Fruit fly (Drosophila melanogaster): ENCODE data around the gene eIF1A.
A peak's percentile ranks its signal among the peaks of the same experiment; 100 is the strongest.

The eIF1A gene

DNA sequence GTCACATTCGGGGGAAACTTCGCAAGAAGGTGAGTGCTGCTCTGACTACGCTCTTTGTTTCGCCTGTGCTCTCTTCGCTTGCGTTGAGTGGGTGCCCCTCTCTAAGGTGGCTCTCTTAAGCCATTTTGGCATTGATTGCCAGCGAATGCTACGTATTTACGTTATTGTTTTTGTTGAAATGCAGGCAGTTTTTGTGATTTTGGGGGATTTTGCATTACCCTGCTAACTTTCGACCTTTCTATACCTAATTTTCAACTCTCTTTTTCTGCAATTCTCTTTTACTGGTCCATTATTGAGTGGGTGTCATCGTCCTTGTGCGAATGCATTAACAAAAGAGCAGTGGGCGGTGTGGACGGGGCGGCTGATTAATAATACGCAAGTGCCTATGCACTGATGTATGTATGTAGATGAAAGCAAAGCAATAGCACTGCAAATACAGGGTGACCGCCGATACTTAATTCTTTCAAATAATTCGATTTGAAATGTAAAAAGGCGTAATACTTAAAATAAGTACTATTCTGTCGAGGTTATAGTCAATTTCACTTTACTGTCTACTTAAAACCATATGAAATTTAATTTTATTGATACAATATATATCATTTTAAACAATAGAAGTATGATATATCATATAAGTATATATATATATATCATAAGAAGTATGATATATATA, 783 bp downstream of the eIF1A start (continued):
- TF ChIP-seq klu (GFP tag; IDR thresholded peaks at IDR 0.05) = no peak
- peak; percentile 48; the same call in 1 of the 3 replicates for TF ChIP-seq zen2 (GFP tag; IDR thresholded peaks at IDR 0.05; ENCODE audit: partially characterized antibody)
- peak; percentile 34 for TF ChIP-seq kah (GFP tag; optimal IDR thresholded peaks at IDR 0.05)
- TF ChIP-seq ci (GFP tag; IDR thresholded peaks at IDR 0.05) = 0 out of 3 replicates have a peak, but pooled peaks have one; percentile 32
- peak; percentile 94 to 98 for TF ChIP-seq Trl (optimal IDR thresholded peaks at IDR 0.05)
- TF ChIP-seq Trl (GFP tag; optimal IDR thresholded peaks at IDR 0.05) = no peak
- peak; percentile 99 for TF ChIP-seq CG3163 (GFP tag; optimal IDR thresholded peaks at IDR 0.05)
- TF ChIP-seq CG10274 (GFP tag; optimal IDR thresholded peaks at IDR 0.05) = no peak
- TF ChIP-seq zfh1 (GFP tag; IDR thresholded peaks at IDR 0.05) = no peak
- TF ChIP-seq CG34376 (GFP tag; optimal IDR thresholded peaks at IDR 0.05) = peak; percentile 10
- no peak for TF ChIP-seq CG12769 (tag; optimal IDR thresholded peaks at IDR 0.05)
- no peak for TF ChIP-seq Eip74EF (GFP tag; optimal IDR thresholded peaks at IDR 0.05)
- peak; percentile 81 for TF ChIP-seq CG9437 (GFP tag; optimal IDR thresholded peaks at IDR 0.05)
- no peak for TF ChIP-seq CG7271 (tag; optimal IDR thresholded peaks at IDR 0.05)
- TF ChIP-seq CG12299 (tag; optimal IDR thresholded peaks at IDR 0.05) = no peak
- no peak for TF ChIP-seq CG14965 (GFP tag; optimal IDR thresholded peaks at IDR 0.05; ENCODE audit: borderline replicate concordance)
- TF ChIP-seq gcm2 (GFP tag; optimal IDR thresholded peaks at IDR 0.05) = no peak
- TF ChIP-seq nom (GFP tag; optimal IDR thresholded peaks at IDR 0.05) = peak; percentile 55
- no peak for TF ChIP-seq Ets97D (GFP tag; optimal IDR thresholded peaks at IDR 0.05)
- TF ChIP-seq corto (GFP tag; optimal IDR thresholded peaks at IDR 0.05) = peak; percentile 1
- TF ChIP-seq sr (GFP tag; IDR thresholded peaks at IDR 0.05) = peak; percentile 63; the same call in 2 of the 3 replicates
- no peak for TF ChIP-seq Oli (tag; optimal IDR thresholded peaks at IDR 0.05)
- TF ChIP-seq insv (GFP tag; optimal IDR thresholded peaks at IDR 0.05) = no peak
- no peak for TF ChIP-seq nmo (GFP tag; optimal IDR thresholded peaks at IDR 0.05)
- no peak for TF ChIP-seq Jarid2 (GFP tag; optimal IDR thresholded peaks at IDR 0.05)
- peak in 1 of 2 experiments; percentile 0 for TF ChIP-seq Hr51 (GFP tag; optimal IDR thresholded peaks at IDR 0.05)
- no peak; the same call in 2 of the 3 replicates for TF ChIP-seq CG34224 (GFP tag; IDR thresholded peaks at IDR 0.05; ENCODE audit: partially characterized antibody)
- TF ChIP-seq Mes4 (GFP tag; optimal IDR thresholded peaks at IDR 0.05) = no peak
- TF ChIP-seq mld (GFP tag; IDR thresholded peaks at IDR 0.05; ENCODE audit: partially characterized antibody) = no peak
- TF ChIP-seq CG17912 (GFP tag; optimal IDR thresholded peaks at IDR 0.05) = no peak
- TF ChIP-seq Dip3 (GFP tag; optimal IDR thresholded peaks at IDR 0.05) = no peak
- no peak for TF ChIP-seq CG6689 (GFP tag; IDR thresholded peaks at IDR 0.05)
- TF ChIP-seq CG1792 (GFP tag; optimal IDR thresholded peaks at IDR 0.05) = no peak
- no peak for TF ChIP-seq pho (GFP tag; optimal IDR thresholded peaks at IDR 0.05)
- TF ChIP-seq HLHmδ (GFP tag; optimal IDR thresholded peaks at IDR 0.05) = peak; percentile 44
- no peak for TF ChIP-seq CG2199 (GFP tag; IDR thresholded peaks at IDR 0.05)
- no peak for TF ChIP-seq chif (GFP tag; optimal IDR thresholded peaks at IDR 0.05)
- no peak for TF ChIP-seq Hmr (GFP tag; optimal IDR thresholded peaks at IDR 0.05)
- peak; percentile 3 for TF ChIP-seq CG2712 (tag; optimal IDR thresholded peaks at IDR 0.05)
- TF ChIP-seq ro (GFP tag; IDR thresholded peaks at IDR 0.05) = no peak
- no peak for TF ChIP-seq odd (GFP tag; optimal IDR thresholded peaks at IDR 0.05)
- no peak for TF ChIP-seq D19A (tag; optimal IDR thresholded peaks at IDR 0.05)
- no peak for TF ChIP-seq inv (GFP tag; IDR thresholded peaks at IDR 0.05; ENCODE audit: partially characterized antibody)
- TF ChIP-seq Atf6 (GFP tag; IDR thresholded peaks at IDR 0.05) = no peak
- no peak for TF ChIP-seq CG18476 (GFP tag; optimal IDR thresholded peaks at IDR 0.05)
- peak; percentile 76 for TF ChIP-seq pros (GFP tag; optimal IDR thresholded peaks at IDR 0.05)
- no peak for TF ChIP-seq gce (GFP tag; IDR thresholded peaks at IDR 0.05)
- no peak for TF ChIP-seq CkIIα-i1 (GFP tag; IDR thresholded peaks at IDR 0.05)
- no peak for TF ChIP-seq CG15073 (GFP tag; optimal IDR thresholded peaks at IDR 0.05)
